Fruit fly (Drosophila melanogaster): Measurements from ENCODE around the gene GATAe.

- TF ChIP-seq CTCF (optimal IDR thresholded peaks at IDR 0.05) = no peak
- TF ChIP-seq CG8478 (optimal IDR thresholded peaks at IDR 0.05) = no peak
Observed at dm6 chr3R:16033727-16034126, 24.8 kb downstream of the GATAe start.

Measured in S2 (cell line).